Fruit fly (Drosophila melanogaster) whole organism, embryonic: ENCODE measurements around the gene CG16826.

Source experiments
- Atf3 ChIP-seq: fragments of 200-800 bp; sonication (Bioruptor generic); optimal IDR thresholded peaks from 3 replicates; lab custom pipeline; 2016; ENCODE audit warnings: missing biosample characterization, missing genetic modification characterization
- CG10274 ChIP-seq: fragments of 200-800 bp; sonication (Bioruptor generic); optimal IDR thresholded peaks from 3 replicates; lab custom pipeline; 2017; ENCODE audit warnings: missing biosample characterization, mild to moderate bottlenecking, missing genetic modification characterization
- CG10654 ChIP-seq: fragments of 200-800 bp; sonication (Bioruptor generic); optimal IDR thresholded peaks from 2 replicates; lab custom pipeline; 2016; ENCODE audit warnings: missing biosample characterization, missing genetic modification characterization
- CG11398 ChIP-seq: fragments of 200-800 bp; sonication (Bioruptor generic); optimal IDR thresholded peaks from 2 replicates; lab custom pipeline; 2016; ENCODE audit warnings: missing biosample characterization, missing genetic modification characterization
- CG14710 ChIP-seq: fragments of 200-800 bp; sonication (Bioruptor generic); optimal IDR thresholded peaks from 3 replicates; lab custom pipeline; 2019; ENCODE audit warnings: missing biosample characterization, mild to moderate bottlenecking, missing genetic modification characterization, moderate library complexity
- CG15696 ChIP-seq: fragments of 200-800 bp; sonication (Bioruptor generic); optimal IDR thresholded peaks from 2 replicates; lab custom pipeline; 2019; ENCODE audit warnings: missing biosample characterization, mild to moderate bottlenecking, missing genetic modification characterization, moderate library complexity
- CG16813 ChIP-seq: fragments of 200-800 bp; sonication (Bioruptor generic); IDR thresholded peaks from 3 replicates; pipeline ENCODE4 v1.3.6; 2022; ENCODE audit warnings: missing biosample characterization, missing genetic modification characterization; ENCODE audit not compliant: partially characterized antibody
- CG18619 ChIP-seq: fragments of 200-800 bp; sonication (Bioruptor generic); optimal IDR thresholded peaks from 3 replicates; lab custom pipeline; 2017; ENCODE audit warnings: missing biosample characterization, mild to moderate bottlenecking, missing genetic modification characterization
- CG2678 ChIP-seq: fragments of 200-800 bp; sonication (Bioruptor generic); optimal IDR thresholded peaks from 3 replicates; lab custom pipeline; 2019; ENCODE audit warnings: missing biosample characterization, mild to moderate bottlenecking, missing genetic modification characterization, moderate library complexity
- CG2875 ChIP-seq: fragments of 200-800 bp; sonication (Bioruptor generic); optimal IDR thresholded peaks from 2 replicates; lab custom pipeline; 2017; ENCODE audit warnings: missing biosample characterization, mild to moderate bottlenecking, missing genetic modification characterization, missing genetic modification reagents
- CG2889 ChIP-seq: fragments of 200-800 bp; sonication (Bioruptor generic); IDR thresholded peaks from 3 replicates; pipeline ENCODE4 v1.3.6; 2022; ENCODE audit warnings: missing biosample characterization, missing genetic modification characterization
- CG32532 ChIP-seq: fragments of 200-800 bp; sonication (Bioruptor generic); IDR thresholded peaks from 2 replicates; pipeline ENCODE4 v1.3.6; 2022; ENCODE audit warnings: missing biosample characterization, missing genetic modification characterization
- CG34224 ChIP-seq: fragments of 200-800 bp; sonication (Bioruptor generic); IDR thresholded peaks from 3 replicates; pipeline ENCODE4 v1.3.6; 2022; ENCODE audit warnings: missing biosample characterization, missing genetic modification characterization; ENCODE audit not compliant: partially characterized antibody
- CG3838 ChIP-seq: fragments of 200-800 bp; sonication (Bioruptor generic); optimal IDR thresholded peaks from 3 replicates; lab custom pipeline; 2016; ENCODE audit warnings: missing biosample characterization, missing genetic modification characterization
- CG4617 ChIP-seq: fragments of 200-800 bp; sonication (Bioruptor generic); optimal IDR thresholded peaks from 3 replicates; lab custom pipeline; 2016; ENCODE audit warnings: missing biosample characterization, missing genetic modification characterization, borderline replicate concordance
- CG6272 ChIP-seq: fragments of 200-800 bp; sonication (Bioruptor generic); IDR thresholded peaks from 2 replicates; pipeline ENCODE4 v1.3.6; 2022; ENCODE audit warnings: missing biosample characterization, missing genetic modification characterization
- CG6813 ChIP-seq: fragments of 200-800 bp; sonication (Bioruptor generic); optimal IDR thresholded peaks from 2 replicates; lab custom pipeline; 2017; ENCODE audit warnings: missing biosample characterization, missing genetic modification characterization, mild to moderate bottlenecking, moderate library complexity, missing genetic modification reagents
- CG8388 ChIP-seq: fragments of 200-800 bp; sonication (Bioruptor generic); optimal IDR thresholded peaks from 2 replicates; lab custom pipeline; 2019; ENCODE audit warnings: missing biosample characterization, mild to moderate bottlenecking, missing genetic modification characterization, moderate library complexity
- CG9817 ChIP-seq: fragments of 200-800 bp; sonication (Bioruptor generic); optimal IDR thresholded peaks from 2 replicates; lab custom pipeline; 2018; ENCODE audit warnings: missing biosample characterization, mild to moderate bottlenecking, missing genetic modification characterization, moderate library complexity
- Dfd ChIP-seq, 2 experiments: fragments of >200 bp; optimal IDR thresholded peaks; 2 replicates each; lab custom pipeline; 2017; ENCODE audit warnings: missing biosample characterization in 2 of 2, missing genetic modification characterization in 2 of 2
- Doc3 ChIP-seq: fragments of 200-800 bp; sonication (Bioruptor generic); IDR thresholded peaks from 3 replicates; pipeline ENCODE4 v1.3.6; 2022; ENCODE audit warnings: missing biosample characterization, missing genetic modification characterization; ENCODE audit not compliant: partially characterized antibody
- Dref ChIP-seq: fragments of 200-800 bp; sonication (Bioruptor generic); IDR thresholded peaks from 2 replicates; pipeline ENCODE4 v1.3.6; 2022; ENCODE audit warnings: missing biosample characterization, missing genetic modification characterization
- E2f1 ChIP-seq: fragments of 200-800 bp; sonication (Bioruptor generic); IDR thresholded peaks from 2 replicates; pipeline ENCODE4 v1.3.6; 2022; ENCODE audit warnings: missing biosample characterization, missing genetic modification characterization
- GATAe ChIP-seq: fragments of 200-800 bp; sonication (Bioruptor generic); conservative IDR thresholded peaks from 2 replicates; pipeline ENCODE4 v1.3.6; 2022; ENCODE audit warnings: missing biosample characterization, missing genetic modification characterization
- Gug ChIP-seq: fragments of 200-800 bp; sonication (Bioruptor generic); IDR thresholded peaks from 4 replicates; pipeline ENCODE4 v1.3.6; 2022; ENCODE audit warnings: missing biosample characterization, missing genetic modification characterization
- H15 ChIP-seq: fragments of 200-800 bp; sonication (Bioruptor generic); IDR thresholded peaks from 3 replicates; pipeline ENCODE4 v1.3.6; 2022; ENCODE audit warnings: missing biosample characterization, missing genetic modification characterization
- HLH54F ChIP-seq: fragments of 200-800 bp; sonication (Bioruptor generic); optimal IDR thresholded peaks from 3 replicates; lab custom pipeline; 2016; ENCODE audit warnings: missing biosample characterization, missing genetic modification characterization
- Hey ChIP-seq: fragments of 200-800 bp; sonication (Bioruptor generic); optimal IDR thresholded peaks from 3 replicates; lab custom pipeline; 2018; ENCODE audit warnings: missing biosample characterization, mild to moderate bottlenecking, missing genetic modification characterization
- HmgZ ChIP-seq: fragments of 200-800 bp; sonication (Bioruptor generic); optimal IDR thresholded peaks from 2 replicates; lab custom pipeline; 2018; ENCODE audit warnings: missing biosample characterization, mild to moderate bottlenecking, missing genetic modification characterization
- Hmr ChIP-seq: fragments of 200-800 bp; sonication (Bioruptor generic); optimal IDR thresholded peaks from 3 replicates; lab custom pipeline; 2017; ENCODE audit warnings: mild to moderate bottlenecking, missing biosample characterization, missing genetic modification reagents, missing genetic modification characterization
- Mad ChIP-seq: fragments of 200-800 bp; sonication (Bioruptor generic); optimal IDR thresholded peaks from 2 replicates; lab custom pipeline; 2016; ENCODE audit warnings: missing biosample characterization, missing genetic modification characterization
- NC2β ChIP-seq: fragments of 200-800 bp; sonication (Bioruptor generic); optimal IDR thresholded peaks from 2 replicates; lab custom pipeline; 2016; ENCODE audit warnings: missing biosample characterization, missing genetic modification characterization
- NK7.1 ChIP-seq: fragments of 200-800 bp; sonication (Bioruptor generic); optimal IDR thresholded peaks from 3 replicates; lab custom pipeline; 2016; ENCODE audit warnings: missing biosample characterization, missing genetic modification characterization
- Pdp1 ChIP-seq, 2 experiments: fragments of 200-800 bp; sonication (Bioruptor generic); optimal IDR thresholded peaks; 3 replicates each; lab custom pipeline; 2016; ENCODE audit warnings: missing biosample characterization in 2 of 2, missing genetic modification characterization in 2 of 2, mild to moderate bottlenecking in 1 of 2, moderate library complexity in 1 of 2
- Ptx1 ChIP-seq: fragments of 200-800 bp; sonication (Bioruptor generic); IDR thresholded peaks from 2 replicates; pipeline ENCODE4 v1.3.6; 2022; ENCODE audit warnings: missing biosample characterization, missing genetic modification characterization
- TFAM ChIP-seq: fragments of 200-800 bp; sonication (Bioruptor generic); optimal IDR thresholded peaks from 2 replicates; lab custom pipeline; 2017; ENCODE audit warnings: missing biosample characterization, missing genetic modification characterization, inconsistent platforms
- cas ChIP-seq: fragments of 200-800 bp; sonication (Bioruptor generic); IDR thresholded peaks from 2 replicates; pipeline ENCODE4 v1.3.6; 2022; ENCODE audit warnings: missing biosample characterization, missing genetic modification characterization
- dysf ChIP-seq: fragments of 200-800 bp; sonication (Bioruptor generic); IDR thresholded peaks from 3 replicates; pipeline ENCODE4 v1.3.6; 2022; ENCODE audit warnings: missing biosample characterization, missing genetic modification characterization
- exex ChIP-seq: fragments of 200-800 bp; sonication (Bioruptor generic); optimal IDR thresholded peaks from 4 replicates; lab custom pipeline; 2018; ENCODE audit warnings: missing biosample characterization, mild to moderate bottlenecking, missing genetic modification characterization, moderate library complexity
- eyg ChIP-seq: fragments of 200-800 bp; sonication (Bioruptor generic); optimal IDR thresholded peaks from 3 replicates; lab custom pipeline; 2016; ENCODE audit warnings: missing biosample characterization, missing genetic modification characterization
- fd96Cb ChIP-seq: fragments of 200-800 bp; sonication (Bioruptor generic); optimal IDR thresholded peaks from 2 replicates; lab custom pipeline; 2018; ENCODE audit warnings: missing biosample characterization, mild to moderate bottlenecking, missing genetic modification characterization, moderate library complexity
- grn ChIP-seq: fragments of 200-800 bp; sonication (Bioruptor generic); optimal IDR thresholded peaks from 3 replicates; lab custom pipeline; 2017; ENCODE audit warnings: missing biosample characterization, missing genetic modification characterization
- gsb ChIP-seq: fragments of 200-800 bp; sonication (Bioruptor generic); IDR thresholded peaks from 2 replicates; pipeline ENCODE4 v1.3.6; 2022; ENCODE audit warnings: missing biosample characterization, missing genetic modification characterization
- klu ChIP-seq: fragments of 200-800 bp; sonication (Bioruptor generic); IDR thresholded peaks from 2 replicates; pipeline ENCODE4 v1.3.6; 2022; ENCODE audit warnings: missing biosample characterization, missing genetic modification characterization
- kni ChIP-seq: fragments of 200-800 bp; sonication (Bioruptor generic); optimal IDR thresholded peaks from 3 replicates; lab custom pipeline; 2017; ENCODE audit warnings: mild to moderate bottlenecking, missing biosample characterization, missing genetic modification reagents, missing genetic modification characterization
- sens-2 ChIP-seq: fragments of 200-800 bp; sonication (Bioruptor generic); IDR thresholded peaks from 2 replicates; pipeline ENCODE4 v1.3.6; 2022; ENCODE audit warnings: missing biosample characterization, missing genetic modification characterization
- sr ChIP-seq: fragments of 200-800 bp; sonication (Bioruptor generic); IDR thresholded peaks from 3 replicates; pipeline ENCODE4 v1.3.6; 2022; ENCODE audit warnings: missing biosample characterization, missing genetic modification characterization
- stwl ChIP-seq: fragments of 200-800 bp; sonication (Bioruptor generic); optimal IDR thresholded peaks from 3 replicates; lab custom pipeline; 2018; ENCODE audit warnings: missing biosample characterization, mild to moderate bottlenecking, missing genetic modification characterization, moderate library complexity
- tgo ChIP-seq: fragments of 200-800 bp; sonication (Bioruptor generic); IDR thresholded peaks from 3 replicates; pipeline ENCODE4 v1.3.6; 2022; ENCODE audit warnings: missing biosample characterization, missing genetic modification characterization

CG16826 gene

DNA sequence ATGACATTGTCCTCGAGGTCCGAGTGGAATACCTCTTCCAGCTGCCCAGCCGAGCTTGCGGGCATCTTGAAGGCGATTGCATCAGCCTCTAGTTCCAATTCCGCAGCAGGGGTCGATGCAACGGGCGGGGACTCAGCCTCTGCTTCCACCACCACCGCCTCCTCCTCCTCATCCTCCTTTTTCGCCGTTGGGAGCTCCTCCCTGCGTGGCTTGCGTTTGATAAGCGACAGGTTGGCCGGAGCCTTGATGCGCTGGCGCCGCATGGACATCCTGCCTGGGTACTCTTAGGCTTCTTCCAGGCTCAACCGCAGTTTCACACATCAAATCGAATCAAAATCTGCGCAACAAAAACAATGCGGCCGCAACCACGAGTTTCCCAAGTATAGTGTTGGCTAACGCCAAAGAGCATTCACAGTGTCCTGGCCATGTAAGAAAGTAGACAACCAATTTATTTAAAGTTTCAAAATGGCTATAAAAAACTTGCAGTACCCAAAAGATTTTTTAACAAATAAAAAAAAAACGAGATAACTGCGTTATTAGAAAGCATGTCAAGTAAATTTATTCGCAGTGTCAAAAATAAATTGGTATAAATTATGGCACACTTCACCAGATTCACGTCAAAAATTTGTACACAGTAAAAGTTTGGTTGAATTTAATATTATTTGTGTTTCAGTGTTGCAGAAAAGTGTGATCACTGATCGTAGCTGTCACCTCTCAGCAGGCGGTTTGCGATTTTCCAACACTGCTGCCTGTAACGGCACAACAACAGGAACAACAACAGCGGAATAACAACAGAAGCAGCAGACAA, 26.1 kb downstream of the CG16826 start, which contains the start of the genes Bdp1 and CG6565 (continued):
- TF ChIP-seq sens-2 (GFP tag; lab: Robert Waterston, UW) = peak; percentile 82
- TF ChIP-seq CG18619 (GFP tag; lab: Kevin White, UChicago) = peak; percentile 97
- TF ChIP-seq Atf3 (GFP tag; lab: Kevin White, UChicago) = peak; percentile 98
- peak; percentile 97 for TF ChIP-seq tgo (GFP tag; lab: Robert Waterston, UW)
- TF ChIP-seq CG3838 (GFP tag; lab: Kevin White, UChicago) = peak; percentile 95
- peak; percentile 86 for TF ChIP-seq stwl
- TF ChIP-seq E2f1 (GFP tag; lab: Robert Waterston, UW) = peak; percentile 94
- TF ChIP-seq eyg (GFP tag; lab: Kevin White, UChicago) = peak; percentile 95
- TF ChIP-seq Dref = peak; percentile 26; the same call in 1 of the 2 replicates
- peak; percentile 90 for TF ChIP-seq CG2889 (GFP tag; lab: Robert Waterston, UW)
- TF ChIP-seq Doc3 (GFP tag; lab: Robert Waterston, UW) = no peak
- TF ChIP-seq exex (tag; lab: Kevin White, UChicago) = peak; percentile 81
- peak; percentile 67; the same call in 1 of the 3 replicates for TF ChIP-seq sr (GFP tag; lab: Robert Waterston, UW)
- TF ChIP-seq grn (GFP tag; lab: Kevin White, UChicago) = no peak
- TF ChIP-seq Ptx1 = peak; percentile 98
- peak; percentile 96 for TF ChIP-seq CG11398
- peak; percentile 97 for TF ChIP-seq NC2β (GFP tag; lab: Kevin White, UChicago)
- peak; percentile 85 for TF ChIP-seq Hey (tag; lab: Kevin White, UChicago)
- TF ChIP-seq CG10274 = peak; percentile 88
- peak; percentile 89 for TF ChIP-seq kni (GFP tag; lab: Kevin White, UChicago)
- TF ChIP-seq cas (GFP tag; lab: Robert Waterston, UW) = peak; percentile 89
- peak; percentile 93 for TF ChIP-seq CG2875
- no peak for TF ChIP-seq CG34224
- TF ChIP-seq Gug (GFP tag; lab: Robert Waterston, UW) = peak; percentile 98
- TF ChIP-seq Mad = peak; percentile 97
- TF ChIP-seq CG2678 (tag; lab: Kevin White, UChicago) = peak; percentile 97
- peak; percentile 93 for TF ChIP-seq H15 (GFP tag; lab: Robert Waterston, UW)
- peak; percentile 94 for TF ChIP-seq CG8388 (GFP tag; lab: Kevin White, UChicago)
- TF ChIP-seq CG16813 = 0 out of 3 replicates have a peak, but pooled peaks have one; percentile 35
- peak; percentile 97 for TF ChIP-seq klu (GFP tag; lab: Robert Waterston, UW)
- peak; percentile 98 for TF ChIP-seq CG14710 (tag; lab: Kevin White, UChicago)
- TF ChIP-seq HLH54F (GFP tag; lab: Kevin White, UChicago) = peak; percentile 99
- TF ChIP-seq GATAe = peak; percentile 79
- peak; percentile 97 for TF ChIP-seq CG9817 (tag; lab: Kevin White, UChicago)
- TF ChIP-seq CG10654 (GFP tag; lab: Kevin White, UChicago) = peak; percentile 98
- TF ChIP-seq CG15696 (tag; lab: Kevin White, UChicago) = peak; percentile 97
- TF ChIP-seq TFAM (GFP tag; lab: Kevin White, UChicago) = peak; percentile 75
- TF ChIP-seq fd96Cb (tag; lab: Kevin White, UChicago) = peak; percentile 97
- TF ChIP-seq CG4617 (GFP tag; lab: Kevin White, UChicago) = peak; percentile 98
- peak; percentile 95 for TF ChIP-seq NK7.1
- peak; percentile 97 for TF ChIP-seq dysf (GFP tag; lab: Robert Waterston, UW)
- TF ChIP-seq CG6813 = peak; percentile 85
- peak; percentile 92 to 99 for TF ChIP-seq Pdp1 (GFP tag; optimal IDR thresholded peaks at IDR 0.05; lab: Kevin White, UChicago)
- TF ChIP-seq Dfd (GFP tag; optimal IDR thresholded peaks at IDR 0.05; lab: Kevin White, UChicago) = no peak
- peak; percentile 97 for TF ChIP-seq HmgZ (tag; lab: Kevin White, UChicago)
- TF ChIP-seq CG6272 (GFP tag; lab: Robert Waterston, UW) = peak; percentile 97
- peak; percentile 95 for TF ChIP-seq CG32532 (GFP tag; lab: Robert Waterston, UW)
- TF ChIP-seq Hmr (GFP tag; lab: Kevin White, UChicago) = peak; percentile 97
- peak; percentile 89 for TF ChIP-seq gsb (GFP tag; lab: Robert Waterston, UW)
